Fruit fly (Drosophila melanogaster): ENCODE results near the gene CG3857.

DNA sequence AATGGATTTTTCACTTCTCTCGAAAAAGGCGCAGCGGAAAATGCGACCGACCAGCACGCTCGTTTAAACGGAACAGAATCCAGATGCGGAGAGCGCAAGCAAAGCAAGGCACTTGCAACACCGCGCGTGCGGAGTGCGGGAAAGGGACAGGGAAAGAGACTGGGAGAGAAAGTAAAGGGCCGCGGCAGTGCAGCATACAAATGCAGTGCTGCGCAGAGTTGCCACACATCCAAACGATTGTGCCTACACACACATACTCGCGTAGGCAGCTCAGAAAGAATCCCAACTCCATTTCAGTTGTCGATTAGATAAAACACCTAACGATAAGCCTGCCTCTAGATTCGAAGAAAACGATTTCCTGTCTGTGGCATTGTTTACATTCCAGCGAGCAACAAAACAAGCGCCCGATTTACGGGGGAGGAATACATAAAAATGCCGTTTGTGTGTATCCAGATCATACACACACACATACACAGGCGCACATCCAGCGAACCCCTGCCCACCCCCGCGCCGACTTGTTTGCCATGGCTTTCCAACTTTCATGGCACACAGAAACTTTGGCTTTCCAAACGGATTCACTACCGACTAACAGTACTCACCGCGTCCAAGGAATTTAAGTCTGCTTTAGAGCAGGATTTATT lies 40.3 kb downstream of the CG3857 start:
- TF ChIP-seq CG8478 (optimal IDR thresholded peaks at IDR 0.05) (no peak), usp (GFP tag; optimal IDR thresholded peaks at IDR 0.05) (no peak), psq (optimal IDR thresholded peaks at IDR 0.05) (no peak), EcR (GFP tag; optimal IDR thresholded peaks at IDR 0.05) (no peak), pan (optimal IDR thresholded peaks at IDR 0.05) (no peak)
